Fruit fly (Drosophila melanogaster) whole organism, embryonic: ENCODE results near the gene CG45081.
A peak's percentile ranks its signal among the peaks of the same experiment; 100 is the strongest.

ENCODE experiments used
- Bdp1 ChIP-seq: fragments of 200-800 bp; sonication (Bioruptor generic); optimal IDR thresholded peaks from 3 replicates; lab custom pipeline; 2016; ENCODE audit warnings: missing biosample characterization, missing genetic modification characterization
- CG1024 ChIP-seq: fragments of 200-800 bp; sonication (Bioruptor generic); IDR thresholded peaks from 2 replicates; pipeline ENCODE4 v1.3.6; 2022; ENCODE audit warnings: missing biosample characterization, missing genetic modification characterization
- CG10321 ChIP-seq: fragments of 200-800 bp; sonication (Bioruptor generic); IDR thresholded peaks from 2 replicates; pipeline ENCODE4 v1.3.6; 2022; ENCODE audit warnings: missing biosample characterization, missing genetic modification characterization
- CG11456 ChIP-seq: fragments of 200-800 bp; sonication (Bioruptor generic); IDR thresholded peaks from 3 replicates; pipeline ENCODE4 v1.3.6; 2022; ENCODE audit warnings: missing biosample characterization, missing genetic modification characterization
- CG11504 ChIP-seq: fragments of 200-800 bp; sonication (Bioruptor generic); optimal IDR thresholded peaks from 3 replicates; lab custom pipeline; 2019; ENCODE audit warnings: missing biosample characterization, mild to moderate bottlenecking, missing genetic modification characterization, moderate library complexity
- CG11695 ChIP-seq: fragments of 200-800 bp; sonication (Bioruptor generic); IDR thresholded peaks from 3 replicates; pipeline ENCODE4 v1.3.6; 2022; ENCODE audit warnings: missing biosample characterization, missing genetic modification characterization
- CG13287 ChIP-seq: fragments of 200-800 bp; sonication (Bioruptor generic); IDR thresholded peaks from 2 replicates; pipeline ENCODE4 v1.3.6; 2022; ENCODE audit warnings: missing biosample characterization, missing genetic modification characterization; ENCODE audit not compliant: partially characterized antibody
- CG13894 ChIP-seq: fragments of 200-800 bp; sonication (Bioruptor generic); optimal IDR thresholded peaks from 3 replicates; lab custom pipeline; 2018; ENCODE audit warnings: missing biosample characterization, mild to moderate bottlenecking, missing genetic modification characterization, moderate library complexity
- CG14441 ChIP-seq: fragments of 200-800 bp; sonication (Bioruptor generic); IDR thresholded peaks from 2 replicates; pipeline ENCODE4 v1.3.6; 2022; ENCODE audit warnings: missing biosample characterization, missing genetic modification characterization
- CG15601 ChIP-seq: fragments of 200-800 bp; sonication (Bioruptor generic); optimal IDR thresholded peaks from 3 replicates; lab custom pipeline; 2019; ENCODE audit warnings: missing biosample characterization, mild to moderate bottlenecking, missing genetic modification characterization, moderate library complexity
- CG16813 ChIP-seq: fragments of 200-800 bp; sonication (Bioruptor generic); IDR thresholded peaks from 3 replicates; pipeline ENCODE4 v1.3.6; 2022; ENCODE audit warnings: missing biosample characterization, missing genetic modification characterization; ENCODE audit not compliant: partially characterized antibody
- CG17328 ChIP-seq: fragments of 200-800 bp; sonication (Bioruptor generic); IDR thresholded peaks from 2 replicates; pipeline ENCODE4 v1.3.6; 2022; ENCODE audit warnings: missing biosample characterization, missing genetic modification characterization
- CG17912 ChIP-seq: fragments of 200-800 bp; sonication (Bioruptor generic); optimal IDR thresholded peaks from 2 replicates; lab custom pipeline; 2018; ENCODE audit warnings: missing biosample characterization, mild to moderate bottlenecking, missing genetic modification characterization
- CG18599 ChIP-seq: fragments of 200-800 bp; sonication (Bioruptor generic); optimal IDR thresholded peaks from 3 replicates; lab custom pipeline; 2017; ENCODE audit warnings: missing biosample characterization, missing genetic modification characterization, mild to moderate bottlenecking, moderate library complexity, missing genetic modification reagents
- CG2129 ChIP-seq: fragments of 200-800 bp; sonication (Bioruptor generic); IDR thresholded peaks from 2 replicates; pipeline ENCODE4 v1.3.6; 2022; ENCODE audit warnings: missing biosample characterization, missing genetic modification characterization; ENCODE audit not compliant: partially characterized antibody
- CG2889 ChIP-seq: fragments of 200-800 bp; sonication (Bioruptor generic); IDR thresholded peaks from 3 replicates; pipeline ENCODE4 v1.3.6; 2022; ENCODE audit warnings: missing biosample characterization, missing genetic modification characterization
- CG30431 ChIP-seq: fragments of 200-800 bp; sonication (Bioruptor generic); optimal IDR thresholded peaks from 2 replicates; lab custom pipeline; 2017; ENCODE audit warnings: missing biosample characterization, missing genetic modification characterization
- CG32772 ChIP-seq: fragments of 200-800 bp; sonication (Bioruptor generic); IDR thresholded peaks from 2 replicates; pipeline ENCODE4 v1.3.6; 2022; ENCODE audit warnings: missing biosample characterization, missing genetic modification characterization
- CG34376 ChIP-seq: fragments of 200-800 bp; sonication (Bioruptor generic); optimal IDR thresholded peaks from 2 replicates; lab custom pipeline; 2018; ENCODE audit warnings: missing biosample characterization, mild to moderate bottlenecking, missing genetic modification characterization
- CG3995 ChIP-seq: fragments of 200-800 bp; sonication (Bioruptor generic); optimal IDR thresholded peaks from 3 replicates; lab custom pipeline; 2016; ENCODE audit warnings: missing biosample characterization, missing genetic modification characterization
- CG4424 ChIP-seq: fragments of 200-800 bp; sonication (Bioruptor generic); optimal IDR thresholded peaks from 3 replicates; lab custom pipeline; 2016; ENCODE audit warnings: missing biosample characterization, missing genetic modification characterization
- CG6254 ChIP-seq: fragments of 200-800 bp; sonication (Bioruptor generic); optimal IDR thresholded peaks from 3 replicates; lab custom pipeline; 2017; ENCODE audit warnings: mild to moderate bottlenecking, missing biosample characterization, missing genetic modification reagents, missing genetic modification characterization
- CG6791 ChIP-seq: fragments of 200-800 bp; sonication (Bioruptor generic); IDR thresholded peaks from 3 replicates; pipeline ENCODE4 v1.3.6; 2022; ENCODE audit warnings: missing biosample characterization, missing genetic modification characterization; ENCODE audit not compliant: partially characterized antibody
- CG6854 ChIP-seq: fragments of 200-800 bp; sonication (Bioruptor generic); optimal IDR thresholded peaks from 3 replicates; lab custom pipeline; 2017; ENCODE audit warnings: missing biosample characterization, mild to moderate bottlenecking, missing genetic modification characterization
- CG7786 ChIP-seq: fragments of 200-800 bp; sonication (Bioruptor generic); optimal IDR thresholded peaks from 2 replicates; lab custom pipeline; 2016; ENCODE audit warnings: missing biosample characterization, missing genetic modification characterization
- CG8765 ChIP-seq: fragments of 200-800 bp; sonication (Bioruptor generic); IDR thresholded peaks from 2 replicates; pipeline ENCODE4 v1.3.6; 2022; ENCODE audit warnings: missing biosample characterization, missing genetic modification characterization
- CG9609 ChIP-seq: fragments of 200-800 bp; sonication (Bioruptor generic); optimal IDR thresholded peaks from 3 replicates; lab custom pipeline; 2016; ENCODE audit warnings: missing biosample characterization, missing genetic modification characterization
- CTCF ChIP-seq: fragments of 200-800 bp; sonication (Bioruptor generic); optimal IDR thresholded peaks from 2 replicates; lab custom pipeline; 2017; ENCODE audit warnings: missing biosample characterization, mild to moderate bottlenecking, missing genetic modification characterization, moderate library complexity
- Dip2 ChIP-seq: fragments of 200-800 bp; sonication (Bioruptor generic); IDR thresholded peaks from 2 replicates; pipeline ENCODE4 v1.3.6; 2022; ENCODE audit warnings: missing biosample characterization, missing genetic modification characterization
- Doc2 ChIP-seq: fragments of 200-800 bp; sonication (Bioruptor generic); IDR thresholded peaks from 2 replicates; pipeline ENCODE4 v1.3.6; 2022; ENCODE audit warnings: missing biosample characterization, missing genetic modification characterization
- ERR ChIP-seq: fragments of 200-800 bp; sonication (Bioruptor generic); optimal IDR thresholded peaks from 2 replicates; lab custom pipeline; 2016; ENCODE audit warnings: missing biosample characterization, missing genetic modification characterization
- GATAe ChIP-seq: fragments of 200-800 bp; sonication (Bioruptor generic); conservative IDR thresholded peaks from 2 replicates; pipeline ENCODE4 v1.3.6; 2022; ENCODE audit warnings: missing biosample characterization, missing genetic modification characterization
- Kr ChIP-seq: fragments of 200-800 bp; sonication (Bioruptor generic); optimal IDR thresholded peaks from 2 replicates; lab custom pipeline; 2017; ENCODE audit warnings: missing biosample characterization, mild to moderate bottlenecking, missing genetic modification characterization
- Oaz ChIP-seq: fragments of 200-800 bp; sonication (Bioruptor generic); IDR thresholded peaks from 2 replicates; pipeline ENCODE4 v1.3.6; 2022; ENCODE audit warnings: missing biosample characterization, missing genetic modification characterization
- Pdp1 ChIP-seq, 2 experiments: fragments of 200-800 bp; sonication (Bioruptor generic); optimal IDR thresholded peaks; 3 replicates each; lab custom pipeline; 2016; ENCODE audit warnings: missing biosample characterization in 2 of 2, missing genetic modification characterization in 2 of 2, mild to moderate bottlenecking in 1 of 2, moderate library complexity in 1 of 2
- Sin3A ChIP-seq: fragments of >200 bp; optimal IDR thresholded peaks from 2 replicates; lab custom pipeline; 2018
- Sry-β ChIP-seq: fragments of 200-800 bp; sonication (Bioruptor generic); optimal IDR thresholded peaks from 2 replicates; lab custom pipeline; 2018; ENCODE audit warnings: missing biosample characterization, mild to moderate bottlenecking, missing genetic modification characterization, moderate library complexity
- Vsx1 ChIP-seq: fragments of 200-800 bp; sonication (Bioruptor generic); optimal IDR thresholded peaks from 2 replicates; lab custom pipeline; 2017; ENCODE audit warnings: missing biosample characterization, mild to moderate bottlenecking, missing genetic modification characterization, missing genetic modification reagents
- ap ChIP-seq: fragments of 200-800 bp; sonication (Bioruptor generic); IDR thresholded peaks from 2 replicates; pipeline ENCODE4 v1.3.6; 2022; ENCODE audit warnings: missing biosample characterization, missing genetic modification characterization
- chinmo ChIP-seq: fragments of 200-800 bp; sonication (Bioruptor generic); IDR thresholded peaks from 4 replicates; pipeline ENCODE4 v1.3.6; 2022; ENCODE audit warnings: missing biosample characterization, missing genetic modification characterization; ENCODE audit not compliant: partially characterized antibody
- chm ChIP-seq: fragments of 200-800 bp; sonication (Bioruptor generic); IDR thresholded peaks from 2 replicates; pipeline ENCODE4 v1.3.6; 2022; ENCODE audit warnings: missing biosample characterization, missing genetic modification characterization
- dimm ChIP-seq: fragments of 200-800 bp; sonication (Bioruptor generic); IDR thresholded peaks from 2 replicates; pipeline ENCODE4 v1.3.6; 2022; ENCODE audit warnings: missing biosample characterization, missing genetic modification characterization
- disco-r ChIP-seq: fragments of 200-800 bp; sonication (Bioruptor generic); optimal IDR thresholded peaks from 2 replicates; lab custom pipeline; 2016; ENCODE audit warnings: missing biosample characterization, missing genetic modification characterization
- fd96Cb ChIP-seq: fragments of 200-800 bp; sonication (Bioruptor generic); optimal IDR thresholded peaks from 2 replicates; lab custom pipeline; 2018; ENCODE audit warnings: missing biosample characterization, mild to moderate bottlenecking, missing genetic modification characterization, moderate library complexity
- fru ChIP-seq: fragments of >200 bp; optimal IDR thresholded peaks from 2 replicates; lab custom pipeline; 2017
- gem ChIP-seq: fragments of 200-800 bp; sonication (Bioruptor generic); optimal IDR thresholded peaks from 2 replicates; lab custom pipeline; 2019; ENCODE audit warnings: missing biosample characterization, mild to moderate bottlenecking, missing genetic modification characterization, moderate library complexity
- luna ChIP-seq: fragments of 200-800 bp; sonication (Bioruptor generic); optimal IDR thresholded peaks from 2 replicates; lab custom pipeline; 2016; ENCODE audit warnings: missing biosample characterization, missing genetic modification characterization
- pan ChIP-seq, 4 experiments: fragments of >200 bp in 3 of 4; fragments of 200-800 bp in 1 of 4; sonication (Bioruptor generic) in 1 of 4; optimal IDR thresholded peaks in 3 of 4; IDR thresholded peaks in 1 of 4; 2 replicates each; pipeline versions ENCODE4 v1.3.6 to Lab custom; 2017 to 2022; ENCODE audit warnings: missing biosample characterization in 2 of 4, missing genetic modification characterization in 2 of 4, mixed read lengths in 1 of 4
- run ChIP-seq: fragments of 200-800 bp; sonication (Bioruptor generic); optimal IDR thresholded peaks from 3 replicates; lab custom pipeline; 2018; ENCODE audit warnings: missing biosample characterization, mild to moderate bottlenecking, missing genetic modification characterization
- sc ChIP-seq, 3 experiments: fragments of >200 bp in 2 of 3; fragments of 200-800 bp in 1 of 3; sonication (Bioruptor generic) in 1 of 3; optimal IDR thresholded peaks; 2 replicates in 2 of 3; 3 replicates in 1 of 3; lab custom pipeline; 2017; ENCODE audit warnings: mild to moderate bottlenecking in 1 of 3, missing biosample characterization in 1 of 3, missing genetic modification characterization in 1 of 3, missing genetic modification reagents in 1 of 3
- sens-2 ChIP-seq: fragments of 200-800 bp; sonication (Bioruptor generic); IDR thresholded peaks from 2 replicates; pipeline ENCODE4 v1.3.6; 2022; ENCODE audit warnings: missing biosample characterization, missing genetic modification characterization

The CG45081 gene

DNA sequence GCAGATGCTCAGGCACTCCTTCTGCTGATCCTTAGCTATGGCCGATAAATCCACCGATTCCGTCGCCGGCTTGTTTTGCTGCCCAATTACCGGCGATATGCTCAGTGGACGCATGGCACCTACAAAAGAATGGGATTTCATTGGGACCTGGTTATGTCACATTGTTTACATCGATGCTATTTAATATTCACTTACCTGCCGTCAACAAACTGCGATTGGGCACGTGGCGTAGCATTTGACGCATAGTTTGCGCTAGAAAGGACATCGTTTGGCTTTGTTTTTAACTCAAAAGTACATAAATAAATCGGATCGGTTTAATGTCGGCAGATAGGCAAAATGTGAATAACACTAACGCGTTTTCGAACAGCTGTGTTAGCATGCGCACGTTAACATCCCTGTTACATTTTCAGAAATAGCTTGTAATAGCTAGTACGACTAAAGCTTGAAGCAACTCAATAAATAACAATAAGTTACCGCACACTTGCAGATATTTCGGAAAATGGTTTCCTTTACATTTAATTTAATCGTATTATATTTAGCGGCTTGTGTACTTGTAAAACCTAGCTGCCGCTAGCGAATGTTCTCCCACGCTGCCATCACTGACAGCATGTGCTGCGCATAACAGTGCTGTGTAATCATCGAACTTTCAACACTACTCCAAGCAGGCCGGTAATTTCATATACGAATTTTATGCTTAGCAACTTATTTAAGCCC, 11.0 kb upstream of the CG45081 start, which contains the start of the genes mRpL21 and rept (continued):
- TF ChIP-seq CG4424 (GFP tag; lab: Kevin White, UChicago) (peak; percentile 60), CG6791 (GFP tag; lab: Robert Waterston, UW) (no peak), CG14441 (peak; percentile 24; the same call in 1 of the 2 replicates), CG6254 (GFP tag; lab: Kevin White, UChicago) (peak; percentile 31), CG3995 (GFP tag; lab: Kevin White, UChicago) (no peak), CG30431 (GFP tag; lab: Kevin White, UChicago) (no peak), CG11695 (no peak), ERR (GFP tag; lab: Kevin White, UChicago) (no peak), CG16813 (GFP tag; lab: Robert Waterston, UW) (no peak), CG6854 (GFP tag; lab: Kevin White, UChicago) (no peak), CG32772 (no peak), CG18599 (GFP tag; lab: Kevin White, UChicago) (peak; percentile 59), CG1024 (GFP tag; lab: Robert Waterston, UW) (no peak), ap (GFP tag; lab: Robert Waterston, UW) (no peak), CG17912 (no peak), CG10321 (no peak), CG2129 (no peak), dimm (no peak), luna (GFP tag; lab: Kevin White, UChicago) (no peak), CG15601 (tag; lab: Kevin White, UChicago) (peak; percentile 27), Bdp1 (GFP tag; lab: Kevin White, UChicago) (peak; percentile 51), sens-2 (peak; percentile 21; the same call in 1 of the 2 replicates), CG11504 (tag; lab: Kevin White, UChicago) (peak; percentile 47), Doc2 (GFP tag; lab: Robert Waterston, UW) (no peak), fd96Cb (tag; lab: Kevin White, UChicago) (no peak), CG9609 (GFP tag; lab: Kevin White, UChicago) (no peak), gem (tag; lab: Kevin White, UChicago) (peak; percentile 48), pan (optimal IDR thresholded peaks at IDR 0.05; lab: Kevin White, UChicago) (no peak), pan (GFP tag; optimal IDR thresholded peaks at IDR 0.05 in 1 of 2, IDR thresholded peaks at IDR 0.05 in 1 of 2) (peak in 1 of 2 experiments; percentile 42), Sin3A (lab: Kevin White, UChicago) (peak; percentile 83), disco-r (GFP tag; lab: Kevin White, UChicago) (no peak), CG2889 (no peak), chinmo (no peak), Oaz (GFP tag; lab: Robert Waterston, UW) (no peak), Kr (GFP tag; lab: Kevin White, UChicago) (no peak), run (no peak), CG8765 (GFP tag; lab: Robert Waterston, UW) (no peak), sc (optimal IDR thresholded peaks at IDR 0.05; lab: Kevin White, UChicago) (no peak), sc (GFP tag; optimal IDR thresholded peaks at IDR 0.05; lab: Kevin White, UChicago) (peak; percentile 5), CG13287 (GFP tag; lab: Robert Waterston, UW) (peak; percentile 46; the same call in 1 of the 2 replicates)
- TF ChIP-seq, all 482 proteins: peak for 256

DNA sequence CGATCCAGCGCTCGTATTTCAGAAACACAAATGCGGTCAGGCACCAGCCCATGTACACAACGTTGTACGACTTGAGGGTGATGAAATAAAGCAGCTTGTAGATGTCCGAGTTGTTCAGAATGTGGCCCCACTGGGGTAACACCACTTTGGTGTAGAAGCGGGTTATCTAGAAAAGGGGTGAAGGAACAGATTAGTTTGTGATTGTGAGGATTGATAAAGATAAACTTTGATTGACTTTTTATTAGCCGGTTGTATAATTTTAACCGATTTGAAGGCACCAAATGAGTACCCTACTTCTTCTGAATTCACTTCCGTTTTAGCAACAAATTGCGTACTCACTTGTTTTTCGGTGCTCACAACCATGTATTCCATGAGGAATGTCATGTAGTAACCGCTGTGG, 7.7 kb upstream of the CG45081 start:
- no peak for TF ChIP-seq CG7786
- no peak for TF ChIP-seq CTCF (GFP tag; lab: Kevin White, UChicago)
- TF ChIP-seq chm (GFP tag; lab: Robert Waterston, UW): no peak
- peak; percentile 80; the same call in 1 of the 2 replicates for TF ChIP-seq sens-2
- no peak for TF ChIP-seq Sry-β (GFP tag; lab: Kevin White, UChicago)
- TF ChIP-seq GATAe (GFP tag; lab: Robert Waterston, UW): 0 out of 2 replicates have a peak, but pooled peaks have one; percentile 31
- no peak for TF ChIP-seq fru (lab: Kevin White, UChicago)
- peak; percentile 4 for TF ChIP-seq CG34376 (GFP tag; lab: Kevin White, UChicago)
- TF ChIP-seq Pdp1 (GFP tag; optimal IDR thresholded peaks at IDR 0.05; lab: Kevin White, UChicago): peak in 1 of 2 experiments; percentile 63
- no peak for TF ChIP-seq CG17328 (GFP tag; lab: Robert Waterston, UW)
- TF ChIP-seq CG11456 (GFP tag; lab: Robert Waterston, UW): no peak
- peak; percentile 44 for TF ChIP-seq Vsx1 (GFP tag; lab: Kevin White, UChicago)
- no peak for TF ChIP-seq Dip2 (GFP tag; lab: Robert Waterston, UW)
- TF ChIP-seq CG13894 (tag; lab: Kevin White, UChicago): no peak
